Worm (Caenorhabditis elegans) whole organism, young adult: Measurements from ENCODE around the gene Y49E10.25.

Experiments used
- B0019.2 ChIP-seq: fragments of 200-800 bp; sonication (Bioruptor generic); conservative IDR thresholded peaks from 2 replicates; pipeline ENCODE4 v1.3.6; 2022; ENCODE audit warnings: missing genetic modification reagents, missing genetic modification characterization, missing compliant biosample characterization
- B0035.1 ChIP-seq: sonication (generic microtip); optimal IDR thresholded peaks from 2 replicates; lab custom pipeline; 2016; ENCODE audit warnings: missing genetic modification characterization, mild to moderate bottlenecking, missing compliant biosample characterization, missing genotype, missing genetic modification reagents
- B0336.3 ChIP-seq: fragments of 200-800 bp; sonication (Bioruptor generic); IDR thresholded peaks from 2 replicates; pipeline ENCODE4 v1.3.6; 2022; ENCODE audit warnings: missing genetic modification characterization, missing compliant biosample characterization
- C17E4.6 ChIP-seq: fragments of 200-800 bp; sonication (Bioruptor generic); IDR thresholded peaks from 2 replicates; pipeline ENCODE4 v1.3.6; 2022; ENCODE audit warnings: missing genetic modification reagents, missing genetic modification characterization, missing compliant biosample characterization
- F10E7.11 ChIP-seq: sonication (generic microtip); optimal IDR thresholded peaks from 2 replicates; lab custom pipeline; 2017; ENCODE audit warnings: mild to moderate bottlenecking, missing genetic modification characterization, moderate library complexity, missing compliant biosample characterization
- F57A8.1 ChIP-seq: fragments of 200-800 bp; sonication (Bioruptor generic); optimal IDR thresholded peaks from 2 replicates; lab custom pipeline; 2018; ENCODE audit warnings: mild to moderate bottlenecking, missing genetic modification characterization, moderate library complexity, missing compliant biosample characterization
- K12H6.12 ChIP-seq: fragments of 200-800 bp; sonication (Bioruptor generic); optimal IDR thresholded peaks from 2 replicates; lab custom pipeline; 2018; ENCODE audit warnings: mild to moderate bottlenecking, missing genetic modification characterization, missing compliant biosample characterization
- T26A5.8 ChIP-seq: sonication (generic microtip); optimal IDR thresholded peaks from 2 replicates; lab custom pipeline; 2016; ENCODE audit warnings: missing genetic modification characterization, missing compliant biosample characterization
- Y53G8AR.9 ChIP-seq: fragments of 200-800 bp; sonication (Bioruptor generic); conservative IDR thresholded peaks from 2 replicates; pipeline ENCODE4 v1.3.6; 2022; ENCODE audit warnings: missing genetic modification reagents, missing genetic modification characterization, missing compliant biosample characterization
- Y67H2A.10 ChIP-seq: fragments of 200-800 bp; sonication (Bioruptor generic); conservative IDR thresholded peaks from 2 replicates; pipeline ENCODE4 v1.3.6; 2022; ENCODE audit warnings: missing genetic modification reagents, missing genetic modification characterization, missing compliant biosample characterization
- aptf-3 ChIP-seq: fragments of 200-800 bp; sonication (Bioruptor generic); IDR thresholded peaks from 2 replicates; pipeline ENCODE4 v1.3.6; 2022; ENCODE audit warnings: missing genetic modification characterization, missing compliant biosample characterization
- cebp-1 ChIP-seq, 2 experiments: fragments of 200-800 bp in 1 of 2; sonication (Bioruptor generic) in 1 of 2; sonication (generic microtip) in 1 of 2; IDR thresholded peaks in 1 of 2; optimal IDR thresholded peaks in 1 of 2; 2 replicates each; pipeline versions ENCODE4 v1.3.6 to Lab custom; 2017 to 2022; ENCODE audit warnings: missing compliant biosample characterization in 2 of 2, missing genetic modification characterization in 2 of 2, mild to moderate bottlenecking in 1 of 2, missing genetic modification reagents in 1 of 2, moderate library complexity in 1 of 2
- cebp-2 ChIP-seq: fragments of 200-800 bp; sonication (Bioruptor generic); IDR thresholded peaks from 2 replicates; pipeline ENCODE4 v1.3.6; 2022; ENCODE audit warnings: missing genetic modification characterization, missing compliant biosample characterization
- ceh-91 ChIP-seq: fragments of 200-800 bp; sonication (Bioruptor generic); IDR thresholded peaks from 2 replicates; pipeline ENCODE4 v1.3.6; 2022; ENCODE audit warnings: missing genetic modification reagents, missing genetic modification characterization, missing compliant biosample characterization
- chd-7 ChIP-seq: sonication (generic microtip); optimal IDR thresholded peaks from 2 replicates; lab custom pipeline; 2016; ENCODE audit warnings: mild to moderate bottlenecking, missing genetic modification characterization, moderate library complexity, missing compliant biosample characterization
- egrh-3 ChIP-seq: fragments of 200-800 bp; sonication (Bioruptor generic); IDR thresholded peaks from 2 replicates; pipeline ENCODE4 v1.3.6; 2022; ENCODE audit warnings: missing genetic modification reagents, missing genetic modification characterization, missing compliant biosample characterization
- ekl-4 ChIP-seq: fragments of 200-800 bp; sonication (Bioruptor generic); IDR thresholded peaks from 2 replicates; pipeline ENCODE4 v1.3.6; 2022; ENCODE audit warnings: missing genetic modification reagents, missing genetic modification characterization, missing compliant biosample characterization
- ets-4 ChIP-seq: fragments of 200-800 bp; sonication (Bioruptor generic); optimal IDR thresholded peaks from 2 replicates; lab custom pipeline; 2018; ENCODE audit warnings: mild to moderate bottlenecking, missing genetic modification characterization, missing compliant biosample characterization
- him-1 ChIP-seq: sonication (generic microtip); optimal IDR thresholded peaks from 2 replicates; lab custom pipeline; 2016; ENCODE audit warnings: missing genotype, missing genetic modification reagents, missing genetic modification characterization, missing compliant biosample characterization
- hlh-26 ChIP-seq: fragments of 200-800 bp; sonication (Bioruptor generic); conservative IDR thresholded peaks from 2 replicates; pipeline ENCODE4 v1.3.6; 2022; ENCODE audit warnings: missing genetic modification reagents, missing genetic modification characterization, missing compliant biosample characterization
- hmg-1.2 ChIP-seq: fragments of 200-800 bp; sonication (Bioruptor generic); IDR thresholded peaks from 2 replicates; pipeline ENCODE4 v1.3.6; 2022; ENCODE audit warnings: missing genetic modification reagents, missing genetic modification characterization, missing compliant biosample characterization
- hrde-1 ChIP-seq: sonication (generic microtip); optimal IDR thresholded peaks from 2 replicates; lab custom pipeline; 2016; ENCODE audit warnings: missing genetic modification characterization, mild to moderate bottlenecking, missing compliant biosample characterization, moderate library complexity, missing genotype, missing genetic modification reagents, borderline replicate concordance
- lin-26 ChIP-seq: fragments of 200-800 bp; sonication (Bioruptor generic); IDR thresholded peaks from 2 replicates; pipeline ENCODE4 v1.3.6; 2022; ENCODE audit warnings: missing genetic modification reagents, missing genetic modification characterization, missing compliant biosample characterization
- lin-35 ChIP-seq, 3 experiments: fragments of 150-350 bp in 2 of 3; sonication (generic microtip) in 1 of 3; optimal IDR thresholded peaks; 2 replicates each; lab custom pipeline; 2014 to 2018; ENCODE audit warnings: missing biosample characterization in 3 of 3, missing genetic modification characterization in 3 of 3, missing genetic modification reagents in 3 of 3
- lin-40 ChIP-seq: sonication (generic microtip); optimal IDR thresholded peaks from 2 replicates; lab custom pipeline; 2016; ENCODE audit warnings: missing genetic modification characterization, mild to moderate bottlenecking, missing compliant biosample characterization, missing genotype, missing genetic modification reagents
- lsl-1 ChIP-seq: fragments of 200-800 bp; sonication (Bioruptor generic); optimal IDR thresholded peaks from 2 replicates; lab custom pipeline; 2018; ENCODE audit warnings: mild to moderate bottlenecking, missing genetic modification characterization, moderate library complexity, missing compliant biosample characterization
- madf-10 ChIP-seq: sonication (generic microtip); optimal IDR thresholded peaks from 2 replicates; lab custom pipeline; 2016; ENCODE audit warnings: mild to moderate bottlenecking, missing genetic modification characterization, missing compliant biosample characterization
- madf-3 ChIP-seq: fragments of 200-800 bp; sonication (Bioruptor generic); IDR thresholded peaks from 2 replicates; pipeline ENCODE4 v1.3.6; 2022; ENCODE audit warnings: missing genetic modification reagents, missing genetic modification characterization, missing compliant biosample characterization
- mcd-1 ChIP-seq: fragments of 200-800 bp; sonication (Bioruptor generic); IDR thresholded peaks from 2 replicates; pipeline ENCODE4 v1.3.6; 2022; ENCODE audit warnings: missing genetic modification reagents, missing genetic modification characterization, missing compliant biosample characterization
- mes-4 ChIP-seq: sonication (generic microtip); optimal IDR thresholded peaks from 2 replicates; lab custom pipeline; 2016; ENCODE audit warnings: missing genotype, missing genetic modification characterization, missing compliant biosample characterization
- nfya-2 ChIP-seq: fragments of 200-800 bp; sonication (Bioruptor generic); IDR thresholded peaks from 2 replicates; pipeline ENCODE4 v1.3.6; 2022; ENCODE audit warnings: missing genetic modification reagents, missing genetic modification characterization, missing compliant biosample characterization
- nfyb-1 ChIP-seq: fragments of 200-800 bp; sonication (Bioruptor generic); IDR thresholded peaks from 2 replicates; pipeline ENCODE4 v1.3.6; 2022; ENCODE audit warnings: missing genetic modification reagents, missing genetic modification characterization, missing compliant biosample characterization
- nhr-80 ChIP-seq: sonication (generic microtip); optimal IDR thresholded peaks from 2 replicates; lab custom pipeline; 2016; ENCODE audit warnings: missing genetic modification characterization, missing compliant biosample characterization
- nhr-90 ChIP-seq: sonication (generic microtip); optimal IDR thresholded peaks from 2 replicates; lab custom pipeline; 2016; ENCODE audit warnings: missing genotype, mild to moderate bottlenecking, missing genetic modification characterization, missing compliant biosample characterization
- rcor-1 ChIP-seq: fragments of 200-800 bp; sonication (Bioruptor generic); IDR thresholded peaks from 2 replicates; pipeline ENCODE4 v1.3.6; 2022; ENCODE audit warnings: missing genetic modification reagents, missing genetic modification characterization, missing compliant biosample characterization
- rpc-1 ChIP-seq, 2 experiments: fragments of 150-350 bp in 1 of 2; sonication (generic microtip) in 1 of 2; optimal IDR thresholded peaks; 2 replicates each; lab custom pipeline; 2014 to 2018; ENCODE audit warnings: missing biosample characterization in 1 of 2, missing genetic modification characterization in 1 of 2, missing genetic modification reagents in 1 of 2, missing genotype in 1 of 2
- sptf-2 ChIP-seq: fragments of 200-800 bp; sonication (Bioruptor generic); optimal IDR thresholded peaks from 2 replicates; lab custom pipeline; 2018; ENCODE audit warnings: mild to moderate bottlenecking, missing genetic modification characterization, missing compliant biosample characterization
- tbx-9 ChIP-seq: sonication (generic microtip); optimal IDR thresholded peaks from 2 replicates; lab custom pipeline; 2016; ENCODE audit warnings: borderline replicate concordance, missing genetic modification characterization, inconsistent platforms, missing compliant biosample characterization
- zim-3 ChIP-seq: sonication (generic microtip); optimal IDR thresholded peaks from 2 replicates; lab custom pipeline; 2017; ENCODE audit warnings: mild to moderate bottlenecking, missing genetic modification characterization, moderate library complexity, missing compliant biosample characterization

Gene Y49E10.25

ce11 chrIII:12456801-12457647, 34.9 kb downstream of the Y49E10.25 start, which contains the start of the genes scav-3 and Y49E10.21 (continued):
- no peak for TF ChIP-seq T26A5.8 (tag; lab: Kevin White, UChicago)
- TF ChIP-seq ets-4 (GFP tag; lab: Kevin White, UChicago): no peak
- TF ChIP-seq tbx-9 (tag; lab: Kevin White, UChicago): no peak
- TF ChIP-seq nfyb-1 (GFP tag; lab: Robert Waterston, UW): no peak
- TF ChIP-seq hlh-26 (GFP tag; lab: Robert Waterston, UW): no peak
- TF ChIP-seq Y53G8AR.9 (GFP tag; lab: Robert Waterston, UW): no peak
- TF ChIP-seq hrde-1 (tag; lab: Kevin White, UChicago): no peak
- TF ChIP-seq B0035.1 (tag; lab: Kevin White, UChicago): no peak
- no peak for TF ChIP-seq F57A8.1 (GFP tag; lab: Kevin White, UChicago)
- no peak for TF ChIP-seq F10E7.11 (tag; lab: Kevin White, UChicago)
- no peak for TF ChIP-seq mes-4 (tag; lab: Kevin White, UChicago)
- no peak for TF ChIP-seq Y67H2A.10 (GFP tag; lab: Robert Waterston, UW)
- TF ChIP-seq lsl-1 (GFP tag; lab: Kevin White, UChicago): peak; percentile 99
- no peak for TF ChIP-seq madf-3 (GFP tag; lab: Robert Waterston, UW)
- TF ChIP-seq aptf-3 (GFP tag; lab: Robert Waterston, UW): no peak
- no peak for TF ChIP-seq chd-7
- no peak for TF ChIP-seq hmg-1.2 (GFP tag; lab: Robert Waterston, UW)

DNA sequence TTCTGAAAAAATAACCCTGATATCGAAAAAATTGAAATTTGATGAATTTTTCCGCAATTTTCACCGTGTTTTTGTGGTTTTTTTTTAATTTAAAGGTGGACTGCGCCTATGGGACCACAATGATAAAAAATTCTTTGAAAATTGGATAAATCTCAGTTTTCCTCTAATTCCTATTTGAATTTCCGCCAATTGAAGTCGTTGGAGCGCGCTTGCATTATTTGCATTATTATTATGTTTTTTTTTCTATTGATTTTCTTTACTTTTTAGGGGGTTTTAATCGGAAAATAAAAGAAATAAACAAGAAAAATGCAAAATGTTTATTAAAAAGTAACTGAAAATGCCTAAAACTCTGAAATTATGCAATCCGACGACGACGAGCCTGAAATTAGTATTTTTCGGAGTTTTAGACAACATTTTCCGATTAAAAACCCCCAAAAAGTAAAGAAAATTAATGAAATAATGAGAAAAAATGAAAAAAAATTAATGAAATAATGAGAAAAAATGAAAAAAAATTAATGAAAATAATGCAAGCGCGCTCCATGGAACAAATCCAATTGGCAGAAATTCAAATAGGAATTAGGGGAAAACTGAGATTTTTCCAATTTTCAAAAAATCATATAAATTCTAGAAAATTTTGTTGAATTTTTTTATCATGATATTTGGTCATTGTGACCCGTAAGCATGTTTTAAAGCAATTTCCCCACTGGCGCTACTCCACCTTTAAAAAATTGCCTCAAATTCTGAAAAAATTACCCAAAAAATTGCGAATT, 36.0 kb downstream of the Y49E10.25 start:
- no peak for TF ChIP-seq B0019.2 (GFP tag; lab: Robert Waterston, UW)
- peak; percentile 49 for TF ChIP-seq mcd-1 (GFP tag; lab: Robert Waterston, UW)
- no peak for TF ChIP-seq lin-26 (GFP tag; lab: Robert Waterston, UW)
- TF ChIP-seq ekl-4 (GFP tag; lab: Robert Waterston, UW): peak; percentile 34; the same call in 1 of the 2 replicates

DNA sequence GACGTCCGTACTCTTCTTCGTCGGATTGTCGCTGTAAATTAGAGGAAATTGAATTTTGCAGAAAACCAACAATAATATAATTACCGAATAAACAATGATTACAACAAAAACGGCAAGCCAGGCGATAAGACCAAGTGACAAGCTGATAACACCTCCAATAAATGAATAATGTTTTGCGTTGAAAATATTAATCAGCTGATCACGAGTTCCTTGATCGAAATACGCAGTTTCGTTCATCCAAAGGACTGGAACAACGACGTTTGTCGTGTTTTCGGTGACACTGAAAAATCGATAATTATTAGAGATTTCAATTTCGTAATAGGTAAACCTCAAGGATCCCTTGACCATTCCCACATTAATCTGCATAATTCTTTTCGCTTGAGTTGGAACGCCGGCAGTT, 38.1 kb downstream of the Y49E10.25 start:
- TF ChIP-seq hmg-1.2 (GFP tag; lab: Robert Waterston, UW) (no peak), lin-26 (GFP tag; lab: Robert Waterston, UW) (no peak), cebp-1 (GFP tag; IDR thresholded peaks at IDR 0.05; lab: Robert Waterston, UW) (no peak), cebp-1 (tag; optimal IDR thresholded peaks at IDR 0.05; lab: Kevin White, UChicago) (peak; percentile 2), rpc-1 (optimal IDR thresholded peaks at IDR 0.05; lab: Kevin White, UChicago) (no peak), rpc-1 (tag; optimal IDR thresholded peaks at IDR 0.05; lab: Kevin White, UChicago) (no peak), rcor-1 (peak; percentile 34; the same call in 1 of the 2 replicates), nhr-80 (tag; lab: Kevin White, UChicago) (peak; percentile 37), B0336.3 (no peak), lin-35 (GFP tag; optimal IDR thresholded peaks at IDR 0.05; lab: Kevin White, UChicago) (no peak), Y67H2A.10 (GFP tag; lab: Robert Waterston, UW) (no peak)
- TF ChIP-seq, all 124 proteins: peak for 3

- TF ChIP-seq lin-40 (tag; lab: Kevin White, UChicago) (peak; percentile 57), madf-10 (tag; lab: Kevin White, UChicago) (no peak), zim-3 (tag; lab: Kevin White, UChicago) (no peak), sptf-2 (no peak), C17E4.6 (peak; percentile 59; the same call in 1 of the 2 replicates), egrh-3 (GFP tag; lab: Robert Waterston, UW) (peak; percentile 49; the same call in 1 of the 2 replicates), nhr-90 (tag; lab: Kevin White, UChicago) (no peak), nfya-2 (GFP tag; lab: Robert Waterston, UW) (no peak), cebp-1 (GFP tag; IDR thresholded peaks at IDR 0.05; lab: Robert Waterston, UW) (no peak), cebp-1 (tag; optimal IDR thresholded peaks at IDR 0.05; lab: Kevin White, UChicago) (peak; percentile 68), cebp-2 (no peak), ceh-91 (GFP tag; lab: Robert Waterston, UW) (peak; percentile 85), F10E7.11 (tag; lab: Kevin White, UChicago) (no peak), him-1 (tag; lab: Kevin White, UChicago) (no peak), K12H6.12 (tag; lab: Kevin White, UChicago) (peak; percentile 14)
Measured at ce11 chrIII:12453315-12453714, 38.6 kb downstream of the Y49E10.25 start, which contains the start of gene ani-1. Gene ani-1, minus strand, starts transcription at chrIII:12453375.
